Worm (Caenorhabditis elegans) whole organism, early embryonic: ENCODE data around the gene lbp-8.

Experiments used
- B0310.2 ChIP-seq: sonication (generic microtip); optimal IDR thresholded peaks from 2 replicates; lab custom pipeline; 2016; ENCODE audit warnings: mild to moderate bottlenecking, missing genetic modification characterization, missing compliant biosample characterization
- F13C5.2 ChIP-seq: sonication (generic microtip); optimal IDR thresholded peaks from 2 replicates; lab custom pipeline; 2017; ENCODE audit warnings: mild to moderate bottlenecking, missing genetic modification characterization, inconsistent platforms, missing compliant biosample characterization
- aly-1 ChIP-seq: sonication (generic microtip); optimal IDR thresholded peaks from 2 replicates; lab custom pipeline; 2016; ENCODE audit warnings: missing genetic modification characterization, missing compliant biosample characterization
- ama-1 ChIP-seq: fragments of 150-350 bp; optimal IDR thresholded peaks from 2 replicates; lab custom pipeline; 2014
- ceh-13 ChIP-seq: fragments of 200-800 bp; sonication (Bioruptor generic); optimal IDR thresholded peaks from 2 replicates; lab custom pipeline; 2018; ENCODE audit warnings: mild to moderate bottlenecking, missing genetic modification characterization, missing compliant biosample characterization
- ceh-36 ChIP-seq: sonication (generic microtip); optimal IDR thresholded peaks from 2 replicates; lab custom pipeline; 2016; ENCODE audit warnings: missing genetic modification characterization, inconsistent platforms, missing compliant biosample characterization
- ets-7 ChIP-seq: sonication (generic microtip); optimal IDR thresholded peaks from 2 replicates; lab custom pipeline; 2016; ENCODE audit warnings: missing genotype, missing genetic modification characterization, missing compliant biosample characterization
- flt-1 ChIP-seq: fragments of 200-800 bp; sonication (Bioruptor generic); IDR thresholded peaks from 2 replicates; pipeline ENCODE4 v1.3.6; 2022; ENCODE audit warnings: missing genetic modification characterization, missing compliant biosample characterization
- hmbx-1 ChIP-seq: sonication (generic microtip); optimal IDR thresholded peaks from 2 replicates; lab custom pipeline; 2016; ENCODE audit warnings: mild to moderate bottlenecking, missing genetic modification characterization, missing compliant biosample characterization
- hmg-4 ChIP-seq: fragments of 200-800 bp; sonication (Bioruptor generic); optimal IDR thresholded peaks from 2 replicates; lab custom pipeline; 2018; ENCODE audit warnings: mild to moderate bottlenecking, missing genetic modification characterization, missing compliant biosample characterization
- hnd-1 ChIP-seq: sonication (generic microtip); optimal IDR thresholded peaks from 2 replicates; lab custom pipeline; 2016; ENCODE audit warnings: missing genetic modification characterization, missing compliant biosample characterization
- pes-1 ChIP-seq: fragments of 200-800 bp; sonication (Bioruptor generic); IDR thresholded peaks from 2 replicates; pipeline ENCODE4 v1.3.6; 2022; ENCODE audit warnings: missing genetic modification reagents, missing genetic modification characterization, missing compliant biosample characterization
- scrt-1 ChIP-seq: fragments of 200-800 bp; sonication (Bioruptor generic); IDR thresholded peaks from 2 replicates; pipeline ENCODE4 v1.3.6; 2022; ENCODE audit warnings: missing genetic modification characterization, missing compliant biosample characterization
- sea-1 ChIP-seq: fragments of 200-800 bp; sonication (Bioruptor generic); conservative IDR thresholded peaks from 2 replicates; pipeline ENCODE4 v1.3.6; 2022; ENCODE audit warnings: missing genetic modification characterization, missing compliant biosample characterization
- tbx-11 ChIP-seq: fragments of 200-800 bp; sonication (Bioruptor generic); IDR thresholded peaks from 2 replicates; pipeline ENCODE4 v1.3.6; 2022; ENCODE audit warnings: missing genetic modification characterization, missing compliant biosample characterization
- tbx-37 ChIP-seq: fragments of 200-800 bp; sonication (Bioruptor generic); conservative IDR thresholded peaks from 2 replicates; pipeline ENCODE4 v1.3.6; 2022; ENCODE audit warnings: missing genetic modification reagents, missing genetic modification characterization, missing compliant biosample characterization
- tra-4 ChIP-seq: sonication (generic microtip); optimal IDR thresholded peaks from 2 replicates; lab custom pipeline; 2017; ENCODE audit warnings: missing genetic modification characterization, missing compliant biosample characterization

lbp-8 gene

DNA sequence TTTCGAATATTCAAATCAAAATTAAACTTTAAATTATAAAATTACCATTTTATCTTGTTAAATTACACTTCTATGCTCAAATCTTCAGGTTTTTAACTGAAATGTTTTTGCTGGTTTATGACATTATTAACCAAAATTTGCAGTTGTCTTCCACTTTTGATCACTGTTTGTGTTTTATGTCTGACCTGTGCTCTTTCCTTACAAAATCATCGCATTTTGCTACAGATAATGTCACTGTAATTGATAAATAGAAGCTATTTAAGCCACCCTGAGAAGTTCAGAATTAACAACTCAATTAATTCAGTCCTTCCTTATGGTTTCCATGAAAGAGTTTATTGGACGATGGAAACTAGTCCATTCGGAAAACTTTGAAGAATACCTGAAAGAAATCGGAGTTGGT is at the start of gene lbp-8:
TSS of gene lbp-8 (plus strand) at position 301 of the 400 bp plus-strand sequence.
- no peak for TF ChIP-seq aly-1 (tag; lab: Kevin White, UChicago)
- TF ChIP-seq scrt-1 (GFP tag; lab: Robert Waterston, UW), result no peak
- no peak for TF ChIP-seq tra-4
- TF ChIP-seq sea-1 (GFP tag; lab: Robert Waterston, UW), result no peak
- no peak for TF ChIP-seq B0310.2 (tag; lab: Kevin White, UChicago)
- TF ChIP-seq tbx-11 (GFP tag; lab: Robert Waterston, UW), result no peak
- no peak for TF ChIP-seq ceh-36 (tag; lab: Kevin White, UChicago)
- no peak for TF ChIP-seq F13C5.2 (tag; lab: Kevin White, UChicago)
- TF ChIP-seq ama-1 (lab: Kevin White, UChicago), result no peak
- TF ChIP-seq hnd-1 (tag; lab: Kevin White, UChicago), result no peak
- no peak for TF ChIP-seq ceh-13
- no peak for TF ChIP-seq ets-7 (tag; lab: Kevin White, UChicago)
- TF ChIP-seq tbx-37 (GFP tag; lab: Robert Waterston, UW), result no peak
- TF ChIP-seq hmbx-1 (tag; lab: Kevin White, UChicago), result no peak
- TF ChIP-seq hmg-4 (GFP tag; lab: Kevin White, UChicago), result no peak
- no peak for TF ChIP-seq flt-1 (GFP tag; lab: Robert Waterston, UW)
- TF ChIP-seq pes-1 (GFP tag; lab: Robert Waterston, UW), result no peak

DNA sequence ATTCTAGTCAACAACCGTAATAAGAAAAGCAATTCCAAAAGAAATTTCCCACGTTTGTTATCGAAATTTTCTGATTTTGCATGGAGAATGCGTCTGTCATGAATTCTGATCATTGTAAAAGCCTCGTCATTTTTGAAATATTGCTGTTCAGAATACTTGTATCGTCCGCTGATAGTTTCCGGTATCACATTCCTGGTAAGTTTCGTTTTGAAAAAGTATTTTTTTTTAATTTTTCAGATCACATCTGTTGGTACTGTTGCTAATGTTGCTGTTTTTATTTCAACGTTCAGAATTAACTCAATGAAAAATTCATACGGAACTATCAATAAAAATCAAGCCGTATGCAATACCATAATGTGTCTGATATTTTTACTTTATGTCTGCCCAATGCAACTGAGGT is 49.7 kb upstream of the lbp-8 start, which contains the start of gene srx-17:
TSS of gene srx-17 (plus strand) at position 301 of the 400 bp plus-strand sequence.
- TF ChIP-seq hmbx-1 (tag; lab: Kevin White, UChicago), result no peak
- no peak for TF ChIP-seq hmg-4 (GFP tag; lab: Kevin White, UChicago)
- no peak for TF ChIP-seq hnd-1 (tag; lab: Kevin White, UChicago)
- TF ChIP-seq ama-1 (lab: Kevin White, UChicago), result no peak
- TF ChIP-seq pes-1 (GFP tag; lab: Robert Waterston, UW), result no peak
- TF ChIP-seq F13C5.2 (tag; lab: Kevin White, UChicago), result no peak
- no peak for TF ChIP-seq sea-1 (GFP tag; lab: Robert Waterston, UW)
- no peak for TF ChIP-seq ceh-13
- TF ChIP-seq tra-4, result no peak
- no peak for TF ChIP-seq B0310.2 (tag; lab: Kevin White, UChicago)
- no peak for TF ChIP-seq ets-7 (tag; lab: Kevin White, UChicago)
- no peak for TF ChIP-seq ceh-36 (tag; lab: Kevin White, UChicago)
- TF ChIP-seq tbx-11 (GFP tag; lab: Robert Waterston, UW), result no peak
- TF ChIP-seq tbx-37 (GFP tag; lab: Robert Waterston, UW), result no peak
- no peak for TF ChIP-seq scrt-1 (GFP tag; lab: Robert Waterston, UW)
- no peak for TF ChIP-seq flt-1 (GFP tag; lab: Robert Waterston, UW)
- TF ChIP-seq aly-1 (tag; lab: Kevin White, UChicago), result no peak

DNA sequence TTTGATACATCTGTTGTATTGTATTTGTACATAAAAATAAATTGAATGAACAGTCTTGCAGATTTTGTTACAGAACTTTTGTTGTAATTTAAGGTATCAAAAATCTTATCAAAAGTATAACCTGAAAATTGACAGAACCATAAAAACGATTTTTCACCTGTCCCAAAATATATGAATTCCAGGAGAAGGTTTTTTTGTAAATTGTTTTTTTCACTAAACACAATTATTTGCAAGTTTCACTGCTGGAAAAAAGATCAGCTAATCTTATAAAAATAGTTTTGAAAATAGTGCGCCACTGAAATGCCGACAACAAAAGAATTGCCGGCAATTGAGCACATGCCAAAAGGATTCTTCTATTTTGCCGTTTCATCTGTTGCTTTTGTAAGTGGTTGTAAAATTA is 47.4 kb upstream of the lbp-8 start, which contains the start of gene srx-130:
TSS of gene srx-130 (plus strand) at position 301 of the 400 bp plus-strand sequence.
- TF ChIP-seq F13C5.2 (tag; lab: Kevin White, UChicago), result no peak
- no peak for TF ChIP-seq sea-1 (GFP tag; lab: Robert Waterston, UW)
- TF ChIP-seq hnd-1 (tag; lab: Kevin White, UChicago), result no peak
- no peak for TF ChIP-seq tbx-37 (GFP tag; lab: Robert Waterston, UW)
- TF ChIP-seq ceh-13, result no peak
- TF ChIP-seq ets-7 (tag; lab: Kevin White, UChicago), result no peak
- no peak for TF ChIP-seq aly-1 (tag; lab: Kevin White, UChicago)
- no peak for TF ChIP-seq tra-4
- no peak for TF ChIP-seq hmg-4 (GFP tag; lab: Kevin White, UChicago)
- no peak for TF ChIP-seq scrt-1 (GFP tag; lab: Robert Waterston, UW)
- no peak for TF ChIP-seq tbx-11 (GFP tag; lab: Robert Waterston, UW)
- no peak for TF ChIP-seq flt-1 (GFP tag; lab: Robert Waterston, UW)
- no peak for TF ChIP-seq ama-1 (lab: Kevin White, UChicago)
- no peak for TF ChIP-seq B0310.2 (tag; lab: Kevin White, UChicago)
- TF ChIP-seq pes-1 (GFP tag; lab: Robert Waterston, UW), result no peak
- TF ChIP-seq hmbx-1 (tag; lab: Kevin White, UChicago), result no peak

DNA sequence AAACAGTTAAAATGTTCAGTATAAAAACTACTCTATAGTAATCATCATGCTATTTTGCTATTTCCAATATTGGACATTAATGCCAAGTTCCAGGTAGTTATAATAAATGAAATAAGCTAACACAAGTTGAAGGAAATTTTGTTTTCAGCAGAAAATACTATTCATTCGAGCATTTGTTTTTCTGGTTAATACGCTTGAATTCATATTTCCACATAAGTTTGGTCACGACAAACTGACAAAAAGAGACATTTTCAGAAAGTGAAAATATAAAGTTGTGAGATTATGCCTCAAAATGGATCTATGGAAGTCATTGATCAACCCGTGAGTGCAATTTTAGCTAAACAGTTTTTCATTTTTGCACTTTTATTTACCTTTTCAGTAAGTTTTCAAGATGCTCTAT is 45.4 kb upstream of the lbp-8 start, which contains the start of gene srx-131:
TSS of gene srx-131 (plus strand) at position 301 of the 400 bp plus-strand sequence.
- TF ChIP-seq ceh-13 (no peak), ceh-36 (tag; lab: Kevin White, UChicago) (no peak), scrt-1 (GFP tag; lab: Robert Waterston, UW) (no peak), hmbx-1 (tag; lab: Kevin White, UChicago) (no peak), ama-1 (lab: Kevin White, UChicago) (no peak), pes-1 (GFP tag; lab: Robert Waterston, UW) (no peak), sea-1 (GFP tag; lab: Robert Waterston, UW) (no peak), tbx-37 (GFP tag; lab: Robert Waterston, UW) (no peak), ets-7 (tag; lab: Kevin White, UChicago) (no peak), flt-1 (GFP tag; lab: Robert Waterston, UW) (no peak), F13C5.2 (tag; lab: Kevin White, UChicago) (no peak), aly-1 (tag; lab: Kevin White, UChicago) (no peak), hmg-4 (GFP tag; lab: Kevin White, UChicago) (no peak), tra-4 (no peak), B0310.2 (tag; lab: Kevin White, UChicago) (no peak), hnd-1 (tag; lab: Kevin White, UChicago) (no peak), tbx-11 (GFP tag; lab: Robert Waterston, UW) (no peak)

DNA sequence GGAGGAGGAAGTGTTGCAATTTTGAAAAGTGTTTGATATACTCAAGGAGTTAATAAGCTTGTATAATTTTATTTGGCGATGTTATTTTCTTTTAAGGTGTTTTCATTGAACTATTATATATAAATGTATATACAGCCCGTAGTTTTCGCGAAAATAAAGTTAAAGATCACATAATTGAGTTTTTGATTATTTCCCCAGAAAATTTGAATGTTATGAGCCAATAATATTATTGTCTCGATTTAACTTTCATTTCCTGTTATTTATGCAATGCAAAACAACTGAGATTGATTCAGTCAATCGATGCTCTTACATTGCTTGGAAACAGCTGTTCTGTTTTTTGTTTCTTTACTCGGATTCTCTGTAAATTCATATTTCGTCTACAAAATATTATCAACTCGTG is 42.2 kb upstream of the lbp-8 start, which contains the start of gene srx-133:
TSS of gene srx-133 (plus strand) at position 301 of the 400 bp plus-strand sequence.
- no peak for TF ChIP-seq flt-1 (GFP tag; lab: Robert Waterston, UW)
- no peak for TF ChIP-seq ama-1 (lab: Kevin White, UChicago)
- no peak for TF ChIP-seq tbx-37 (GFP tag; lab: Robert Waterston, UW)
- no peak for TF ChIP-seq tbx-11 (GFP tag; lab: Robert Waterston, UW)
- no peak for TF ChIP-seq hmg-4 (GFP tag; lab: Kevin White, UChicago)
- no peak for TF ChIP-seq hnd-1 (tag; lab: Kevin White, UChicago)
- no peak for TF ChIP-seq ceh-13
- no peak for TF ChIP-seq scrt-1 (GFP tag; lab: Robert Waterston, UW)
- no peak for TF ChIP-seq ets-7 (tag; lab: Kevin White, UChicago)
- TF ChIP-seq sea-1 (GFP tag; lab: Robert Waterston, UW), result no peak
- no peak for TF ChIP-seq B0310.2 (tag; lab: Kevin White, UChicago)
- no peak for TF ChIP-seq F13C5.2 (tag; lab: Kevin White, UChicago)
- no peak for TF ChIP-seq ceh-36 (tag; lab: Kevin White, UChicago)
- TF ChIP-seq pes-1 (GFP tag; lab: Robert Waterston, UW), result no peak
- TF ChIP-seq hmbx-1 (tag; lab: Kevin White, UChicago), result no peak
- no peak for TF ChIP-seq tra-4
- TF ChIP-seq aly-1 (tag; lab: Kevin White, UChicago), result no peak
